Worm (Caenorhabditis elegans): ENCODE results near the gene col-108.

Gene col-108

DNA sequence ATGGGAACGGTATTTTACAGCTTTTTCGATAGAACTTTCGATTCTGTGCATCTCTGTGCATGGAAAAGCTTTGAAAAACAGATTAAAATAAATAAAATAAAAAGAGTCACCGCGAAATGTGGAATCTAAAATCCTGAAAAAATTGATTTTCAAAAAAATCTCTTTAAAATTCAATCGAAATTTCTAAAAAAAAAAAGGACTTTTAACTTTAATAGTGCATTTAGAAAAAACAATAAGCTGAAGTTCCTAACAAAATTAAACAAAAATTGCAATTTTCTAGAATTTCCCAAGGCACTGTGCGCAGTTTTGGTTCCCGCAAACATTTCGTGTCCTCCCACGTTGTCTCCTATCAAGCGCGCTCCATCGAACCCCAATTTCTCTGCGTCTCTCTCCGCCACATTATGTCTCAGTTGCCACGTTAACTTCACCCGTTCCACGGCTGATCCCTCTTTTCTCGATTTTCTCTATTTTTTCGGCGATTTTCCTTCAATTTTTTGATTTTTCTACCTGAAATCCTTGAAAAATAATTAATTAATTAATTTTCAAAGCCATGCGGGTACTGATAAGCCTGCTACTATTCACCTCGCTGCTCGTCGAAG lies 22.8 kb upstream of the col-108 start, which contains the start of the genes Y41D4A.6 and Y41D4A.4 (continued):
- TF ChIP-seq lin-39 (tag; optimal IDR thresholded peaks at IDR 0.05) (no peak), blmp-1 (tag; optimal IDR thresholded peaks at IDR 0.05; ENCODE audit: insufficient read depth) (no peak), nhr-11 (tag; optimal IDR thresholded peaks at IDR 0.05) (no peak), ceh-16 (tag; optimal IDR thresholded peaks at IDR 0.05) (peak; percentile 20), elt-1 (tag; optimal IDR thresholded peaks at IDR 0.05) (no peak), lsy-2 (tag; optimal IDR thresholded peaks at IDR 0.05) (peak; percentile 52 to 87), sma-3 (GFP tag; optimal IDR thresholded peaks at IDR 0.05) (peak; percentile 90), alr-1 (tag; optimal IDR thresholded peaks at IDR 0.05) (no peak)

DNA sequence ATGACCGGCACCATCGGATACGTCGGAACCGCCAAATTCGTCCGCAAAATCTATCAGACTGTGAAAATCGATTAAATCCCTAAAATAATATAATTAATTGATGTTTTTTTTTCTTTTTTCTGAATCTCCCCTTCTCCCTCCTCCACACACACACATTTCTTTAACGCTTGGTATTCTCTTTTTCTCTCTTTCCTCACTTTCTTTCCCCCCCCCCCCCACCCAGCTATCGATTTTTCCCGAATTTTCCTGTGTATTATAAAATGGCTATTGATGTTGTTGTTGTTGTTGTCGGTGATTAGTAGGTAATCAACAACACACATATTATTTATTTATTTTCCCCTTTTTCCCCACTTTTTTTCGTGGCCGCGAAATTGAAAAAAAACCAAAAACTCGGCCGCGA lies 17.1 kb upstream of the col-108 start:
- TF ChIP-seq F13H6.1 (tag; optimal IDR thresholded peaks at IDR 0.05), result no peak
- no peak for TF ChIP-seq dmd-4 (tag; optimal IDR thresholded peaks at IDR 0.05)

- TF ChIP-seq F13H6.1 (tag; optimal IDR thresholded peaks at IDR 0.05), result no peak
- TF ChIP-seq ztf-11 (tag; optimal IDR thresholded peaks at IDR 0.05), result no peak
- TF ChIP-seq egl-27 (tag; optimal IDR thresholded peaks at IDR 0.05), result no peak
- TF ChIP-seq nhr-12 (tag; optimal IDR thresholded peaks at IDR 0.05), result no peak
- TF ChIP-seq unc-62 (GFP tag; optimal IDR thresholded peaks at IDR 0.05), result no peak
- no peak for TF ChIP-seq peb-1 (tag; optimal IDR thresholded peaks at IDR 0.05)
- no peak for TF ChIP-seq lin-13 (GFP tag; optimal IDR thresholded peaks at IDR 0.05)
- TF ChIP-seq nhr-237 (tag; optimal IDR thresholded peaks at IDR 0.05), result no peak
- TF ChIP-seq ztf-4 (tag; optimal IDR thresholded peaks at IDR 0.05), result no peak
- no peak for TF ChIP-seq unc-39 (tag; optimal IDR thresholded peaks at IDR 0.05)
- TF ChIP-seq fos-1 (tag; optimal IDR thresholded peaks at IDR 0.05), result no peak
Observed at ce11 chrIV:1752480-1752879, 15.9 kb upstream of the col-108 start.

ce11 chrIV:1753481-1753880 lies 14.9 kb upstream of the col-108 start, which contains the start of gene Y41D4A.3:
Y41D4A.3 (plus strand) TSS chrIV:1753781.
- TF ChIP-seq gmeb-1 (tag; optimal IDR thresholded peaks at IDR 0.05) (no peak), nhr-11 (tag; optimal IDR thresholded peaks at IDR 0.05) (no peak), unc-62 (GFP tag; optimal IDR thresholded peaks at IDR 0.05) (no peak), nhr-25 (tag; optimal IDR thresholded peaks at IDR 0.05) (no peak), nhr-23 (tag; optimal IDR thresholded peaks at IDR 0.05) (no peak), lin-13 (GFP tag; optimal IDR thresholded peaks at IDR 0.05) (no peak), ztf-11 (tag; optimal IDR thresholded peaks at IDR 0.05) (no peak), nhr-21 (tag; optimal IDR thresholded peaks at IDR 0.05) (no peak), alr-1 (tag; optimal IDR thresholded peaks at IDR 0.05) (no peak), sem-4 (tag; optimal IDR thresholded peaks at IDR 0.05) (no peak), elt-3 (tag; optimal IDR thresholded peaks at IDR 0.05) (no peak), blmp-1 (tag; optimal IDR thresholded peaks at IDR 0.05; ENCODE audit: insufficient read depth) (no peak), mbf-1 (tag; optimal IDR thresholded peaks at IDR 0.05) (no peak), fos-1 (tag; optimal IDR thresholded peaks at IDR 0.05) (no peak), nhr-12 (tag; optimal IDR thresholded peaks at IDR 0.05) (no peak), C34F6.9 (tag; optimal IDR thresholded peaks at IDR 0.05) (no peak), lin-11 (tag; optimal IDR thresholded peaks at IDR 0.05) (no peak), egl-27 (tag; optimal IDR thresholded peaks at IDR 0.05) (no peak), mab-5 (tag; optimal IDR thresholded peaks at IDR 0.05) (no peak)

DNA sequence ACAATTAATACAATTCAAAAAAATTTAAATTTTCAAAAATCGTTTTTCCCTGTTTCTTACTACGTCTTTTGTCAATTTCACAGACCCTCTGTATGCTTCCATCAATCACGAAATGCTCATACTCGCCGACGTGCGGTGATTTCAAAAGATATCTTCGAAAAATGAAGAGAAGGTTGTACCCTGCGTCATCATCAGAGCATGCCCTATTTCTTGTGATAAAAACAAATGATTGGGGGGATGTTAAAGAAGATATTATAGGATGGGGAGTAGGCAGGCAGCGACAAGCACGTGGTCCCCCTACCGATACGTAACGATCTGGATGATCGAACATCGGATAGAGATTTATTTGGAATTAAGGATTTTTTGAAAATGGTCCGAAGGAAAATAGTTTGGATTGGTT lies 9.8 kb upstream of the col-108 start:
- TF ChIP-seq lsy-2 (tag; optimal IDR thresholded peaks at IDR 0.05), result peak in 1 of 2 experiments; percentile 20
- peak; percentile 17 for TF ChIP-seq C34F6.9 (tag; optimal IDR thresholded peaks at IDR 0.05)
- no peak for TF ChIP-seq egl-27 (tag; optimal IDR thresholded peaks at IDR 0.05)
- TF ChIP-seq nhr-129 (tag; optimal IDR thresholded peaks at IDR 0.05), result peak; percentile 52
- TF ChIP-seq nhr-10 (tag; optimal IDR thresholded peaks at IDR 0.05), result no peak
- no peak for TF ChIP-seq nhr-12 (tag; optimal IDR thresholded peaks at IDR 0.05)
- no peak for TF ChIP-seq nhr-6 (tag; optimal IDR thresholded peaks at IDR 0.05)
- TF ChIP-seq peb-1 (tag; optimal IDR thresholded peaks at IDR 0.05), result no peak
- TF ChIP-seq nhr-21 (tag; optimal IDR thresholded peaks at IDR 0.05), result no peak

ce11 chrIV:1761553-1761952 lies 6.8 kb upstream of the col-108 start, which contains the start of gene Y41D4A.7:
Y41D4A.7 (minus strand) TSS chrIV:1761570.
- TF ChIP-seq C34F6.9 (tag; optimal IDR thresholded peaks at IDR 0.05) (peak; percentile 22), F13H6.1 (tag; optimal IDR thresholded peaks at IDR 0.05) (peak; percentile 49), nhr-129 (tag; optimal IDR thresholded peaks at IDR 0.05) (peak; percentile 50), lin-39 (tag; optimal IDR thresholded peaks at IDR 0.05) (no peak), lsy-2 (tag; optimal IDR thresholded peaks at IDR 0.05) (peak in 1 of 2 experiments; percentile 26)

Measured in whole organism, L2 larva.